Worm (Caenorhabditis elegans) whole organism, L2 larva: ENCODE results near the gene Y17D7B.10.

ENCODE experiments used
- C34F6.9 ChIP-seq: fragments of 150-350 bp; optimal IDR thresholded peaks from 2 replicates; lab custom pipeline; 2014; ENCODE audit warnings: missing biosample characterization, missing genetic modification characterization
- ZK546.5 ChIP-seq: sonication (generic microtip); optimal IDR thresholded peaks from 2 replicates; lab custom pipeline; 2017; ENCODE audit warnings: missing biosample characterization, missing genetic modification characterization
- alr-1 ChIP-seq: fragments of 150-350 bp; optimal IDR thresholded peaks from 2 replicates; lab custom pipeline; 2014; ENCODE audit warnings: missing biosample characterization, missing genetic modification characterization
- blmp-1 ChIP-seq: sonication (generic microtip); optimal IDR thresholded peaks from 2 replicates; lab custom pipeline; 2017; ENCODE audit warnings: missing genetic modification characterization, mild to moderate bottlenecking, missing compliant biosample characterization, antibody characterized with exemption, moderate library complexity; ENCODE audit not compliant: insufficient read depth
- ceh-16 ChIP-seq: fragments of 150-350 bp; optimal IDR thresholded peaks from 2 replicates; lab custom pipeline; 2014; ENCODE audit warnings: missing biosample characterization, missing genetic modification characterization
- crh-2 ChIP-seq: sonication (generic microtip); optimal IDR thresholded peaks from 2 replicates; lab custom pipeline; 2017; ENCODE audit warnings: missing biosample characterization, missing genetic modification characterization
- dmd-4 ChIP-seq: sonication (generic microtip); optimal IDR thresholded peaks from 2 replicates; lab custom pipeline; 2017; ENCODE audit warnings: missing biosample characterization, missing genetic modification characterization
- elt-3 ChIP-seq: sonication (generic microtip); optimal IDR thresholded peaks from 2 replicates; lab custom pipeline; 2017; ENCODE audit warnings: missing biosample characterization, missing genetic modification characterization
- fos-1 ChIP-seq: fragments of 150-350 bp; optimal IDR thresholded peaks from 2 replicates; lab custom pipeline; 2014; ENCODE audit warnings: missing biosample characterization, missing genetic modification characterization
- gmeb-1 ChIP-seq: fragments of 150-350 bp; optimal IDR thresholded peaks from 2 replicates; lab custom pipeline; 2014; ENCODE audit warnings: missing biosample characterization, missing genetic modification characterization
- lin-11 ChIP-seq: fragments of 150-350 bp; sonication (generic microtip); optimal IDR thresholded peaks from 2 replicates; lab custom pipeline; 2014; ENCODE audit warnings: missing biosample characterization, missing genetic modification characterization, inconsistent platforms, mixed read lengths
- lin-13 ChIP-seq: fragments of 150-350 bp; optimal IDR thresholded peaks from 2 replicates; lab custom pipeline; 2014; ENCODE audit warnings: missing biosample characterization, missing genetic modification reagents, missing genetic modification characterization
- lsy-2 ChIP-seq, 2 experiments: fragments of 150-350 bp in 1 of 2; sonication (generic microtip) in 1 of 2; optimal IDR thresholded peaks; 2 replicates each; lab custom pipeline; 2014 to 2017; ENCODE audit warnings: missing biosample characterization in 2 of 2, missing genetic modification characterization in 2 of 2
- mab-5 ChIP-seq: fragments of 150-350 bp; optimal IDR thresholded peaks from 2 replicates; lab custom pipeline; 2014; ENCODE audit warnings: missing biosample characterization, missing genetic modification characterization
- mdl-1 ChIP-seq, 2 experiments: fragments of 150-350 bp in 1 of 2; sonication (generic microtip) in 1 of 2; optimal IDR thresholded peaks; 2 replicates each; lab custom pipeline; 2017; ENCODE audit warnings: missing biosample characterization in 2 of 2, missing genetic modification characterization in 2 of 2
- nhr-10 ChIP-seq: sonication (generic microtip); optimal IDR thresholded peaks from 2 replicates; lab custom pipeline; 2017; ENCODE audit warnings: missing biosample characterization, missing genetic modification characterization
- nhr-11 ChIP-seq: fragments of 150-350 bp; optimal IDR thresholded peaks from 2 replicates; lab custom pipeline; 2014; ENCODE audit warnings: missing biosample characterization, missing genetic modification characterization
- nhr-21 ChIP-seq: fragments of 150-350 bp; optimal IDR thresholded peaks from 2 replicates; lab custom pipeline; 2014; ENCODE audit warnings: missing biosample characterization, missing genetic modification characterization
- nhr-25 ChIP-seq: fragments of 150-350 bp; sonication (generic microtip); optimal IDR thresholded peaks from 3 replicates; lab custom pipeline; 2014; ENCODE audit warnings: missing biosample characterization, missing genetic modification characterization
- nhr-6 ChIP-seq: fragments of 150-350 bp; optimal IDR thresholded peaks from 2 replicates; lab custom pipeline; 2014; ENCODE audit warnings: missing biosample characterization, missing genetic modification characterization
- peb-1 ChIP-seq: fragments of 150-350 bp; optimal IDR thresholded peaks from 2 replicates; lab custom pipeline; 2014; ENCODE audit warnings: missing biosample characterization, missing genetic modification characterization
- sem-4 ChIP-seq: fragments of 150-350 bp; optimal IDR thresholded peaks from 2 replicates; lab custom pipeline; 2014; ENCODE audit warnings: missing biosample characterization, missing genetic modification reagents, missing genetic modification characterization
- sma-3 ChIP-seq: sonication (generic microtip); optimal IDR thresholded peaks from 2 replicates; lab custom pipeline; 2016; ENCODE audit warnings: missing genetic modification reagents, missing genetic modification characterization, missing compliant biosample characterization
- sma-9 ChIP-seq, 2 experiments: fragments of 150-350 bp in 1 of 2; sonication (generic microtip) in 1 of 2; optimal IDR thresholded peaks; 2 replicates each; lab custom pipeline; 2014 to 2016; ENCODE audit warnings: missing genetic modification characterization in 2 of 2, mild to moderate bottlenecking in 1 of 2, missing biosample characterization in 1 of 2, missing compliant biosample characterization in 1 of 2, missing genetic modification reagents in 1 of 2, moderate library complexity in 1 of 2
- snpc-4 ChIP-seq: fragments of 150-350 bp; optimal IDR thresholded peaks from 2 replicates; lab custom pipeline; 2014; ENCODE audit warnings: missing biosample characterization, missing genetic modification characterization
- unc-39 ChIP-seq: fragments of 150-350 bp; optimal IDR thresholded peaks from 2 replicates; lab custom pipeline; 2014; ENCODE audit warnings: missing biosample characterization, missing genetic modification characterization
- unc-55 ChIP-seq: fragments of 150-350 bp; sonication (generic microtip); optimal IDR thresholded peaks from 3 replicates; lab custom pipeline; 2014; ENCODE audit warnings: missing biosample characterization, missing genetic modification reagents, missing genetic modification characterization
- unc-62 ChIP-seq: fragments of 150-350 bp; optimal IDR thresholded peaks from 2 replicates; lab custom pipeline; 2014; ENCODE audit warnings: missing biosample characterization, missing genetic modification reagents, missing genetic modification characterization
- ztf-11 ChIP-seq: sonication (generic microtip); optimal IDR thresholded peaks from 2 replicates; lab custom pipeline; 2017; ENCODE audit warnings: missing biosample characterization, missing genetic modification characterization
- ztf-4 ChIP-seq: fragments of 150-350 bp; optimal IDR thresholded peaks from 2 replicates; lab custom pipeline; 2014; ENCODE audit warnings: missing biosample characterization, missing genetic modification characterization

Gene Y17D7B.10

DNA sequence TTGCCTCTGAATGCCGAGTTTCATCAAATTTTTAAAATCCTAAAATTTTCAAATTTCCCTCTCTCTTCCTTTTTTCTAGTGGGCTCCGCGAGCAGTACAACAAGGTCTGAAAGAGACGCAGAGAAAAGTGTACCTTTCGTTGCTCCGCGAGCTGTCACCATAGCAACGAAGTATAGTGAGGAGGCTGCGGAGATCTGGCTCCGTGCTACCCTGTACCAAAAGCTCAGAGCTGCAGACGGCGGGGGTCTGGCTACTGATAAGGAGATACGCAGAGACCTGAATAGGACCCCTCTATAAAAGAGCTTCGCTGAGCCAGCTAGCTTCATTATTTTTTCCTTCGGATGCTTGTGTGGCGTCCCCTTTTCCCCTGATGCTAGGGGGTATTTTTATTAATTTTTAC is at the start of gene Y17D7B.10:
Gene Y17D7B.10, plus strand, starts transcription at position 243 of the 400 bp plus-strand sequence.
- TF ChIP-seq unc-62 (GFP tag; lab: Kevin White, UChicago) (no peak), ztf-11 (tag; lab: Kevin White, UChicago) (no peak), lin-11 (tag; lab: Kevin White, UChicago) (peak; percentile 32)

DNA sequence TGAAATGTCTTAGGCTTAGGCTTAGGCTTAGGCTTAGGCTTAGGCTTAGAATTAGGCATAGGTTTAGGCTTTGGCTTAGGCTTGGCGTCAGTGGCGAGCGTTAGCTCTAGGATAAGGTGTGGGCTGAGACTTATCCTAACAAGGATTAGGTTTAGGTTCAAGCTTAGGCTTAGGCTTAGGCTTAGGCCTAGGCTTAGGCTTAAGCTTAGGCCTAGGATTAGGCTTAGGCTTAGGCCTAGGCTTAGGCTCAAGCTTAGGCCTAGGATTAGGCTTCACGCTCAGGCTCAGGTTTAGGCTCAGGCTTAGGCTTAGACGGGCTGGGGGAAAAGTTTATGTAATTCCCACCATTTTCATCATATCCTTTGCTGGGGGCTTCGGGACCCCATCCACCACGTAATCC is 49.6 kb upstream of the Y17D7B.10 start:
- TF ChIP-seq ceh-16 (tag; lab: Kevin White, UChicago) (no peak), unc-55 (no peak), lsy-2 (tag; optimal IDR thresholded peaks at IDR 0.05; lab: Kevin White, UChicago) (no peak), nhr-21 (tag; lab: Kevin White, UChicago) (no peak), fos-1 (tag; lab: Kevin White, UChicago) (no peak), mab-5 (tag; lab: Kevin White, UChicago) (no peak), lin-13 (GFP tag; lab: Kevin White, UChicago) (no peak), peb-1 (no peak), blmp-1 (no peak), nhr-25 (no peak), snpc-4 (tag; lab: Kevin White, UChicago) (no peak), gmeb-1 (tag; lab: Kevin White, UChicago) (no peak), ZK546.5 (tag; lab: Kevin White, UChicago) (no peak)

DNA sequence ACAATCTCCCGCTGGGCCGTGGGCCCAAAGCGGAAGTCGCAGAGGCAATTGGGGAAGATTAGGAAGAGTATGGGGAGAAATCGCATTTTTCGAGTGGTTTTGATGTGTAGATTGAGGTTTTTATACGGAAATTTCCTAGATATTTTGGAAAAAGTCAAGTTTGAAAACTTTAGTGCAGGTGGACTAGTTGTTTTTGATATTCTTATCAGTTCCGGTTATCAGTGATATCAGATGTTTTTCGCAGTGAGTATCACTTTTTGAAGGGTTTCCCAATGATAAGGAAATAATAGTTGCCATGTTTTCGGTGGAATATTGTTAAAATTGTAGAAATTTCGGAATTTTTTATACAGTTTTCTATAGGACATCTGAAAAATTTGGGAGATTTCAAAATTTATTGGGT is 49.1 kb upstream of the Y17D7B.10 start, which contains the start of gene scl-20:
Gene scl-20, minus strand, starts transcription at position 101 of the 400 bp plus-strand sequence.
- TF ChIP-seq unc-55 (no peak), ceh-16 (tag; lab: Kevin White, UChicago) (no peak), sem-4 (tag; lab: Kevin White, UChicago) (no peak), nhr-6 (tag; lab: Kevin White, UChicago) (no peak), blmp-1 (no peak)
- TF ChIP-seq, all 48 proteins: peak for 0

ce11 chrV:18737646-18738045 is 45.9 kb upstream of the Y17D7B.10 start:
- no peak for TF ChIP-seq ztf-4 (tag; lab: Kevin White, UChicago)
- TF ChIP-seq sem-4 (tag; lab: Kevin White, UChicago), result no peak
- no peak for TF ChIP-seq elt-3 (tag; lab: Kevin White, UChicago)
- TF ChIP-seq C34F6.9 (tag; lab: Kevin White, UChicago), result no peak
- no peak for TF ChIP-seq dmd-4
- no peak for TF ChIP-seq nhr-11 (tag; lab: Kevin White, UChicago)
- TF ChIP-seq crh-2 (tag; lab: Kevin White, UChicago), result no peak
- no peak for TF ChIP-seq unc-39
- TF ChIP-seq unc-62 (GFP tag; lab: Kevin White, UChicago), result no peak

DNA sequence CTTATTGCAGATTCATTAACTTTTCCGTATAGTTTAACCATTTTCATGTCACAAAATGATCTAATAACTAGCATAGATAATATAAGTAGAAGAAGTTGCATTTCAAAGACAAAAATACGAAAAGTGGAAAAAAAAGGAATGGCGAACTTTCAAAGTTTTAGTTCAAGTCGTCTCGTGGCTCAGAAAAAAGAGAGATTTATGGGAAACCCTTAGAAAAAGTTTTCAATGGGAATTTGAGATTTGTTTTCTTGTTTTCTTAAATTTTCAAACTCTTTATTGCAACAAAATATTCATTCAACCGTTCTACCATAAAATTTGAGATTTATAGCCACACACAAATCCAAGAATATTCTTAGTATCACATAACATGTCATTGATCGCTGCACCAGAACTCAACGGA is 41.4 kb upstream of the Y17D7B.10 start, which contains the start of gene clec-250:
Gene clec-250, minus strand, starts transcription at position 101 of the 400 bp plus-strand sequence.
- TF ChIP-seq unc-62 (GFP tag; lab: Kevin White, UChicago) (no peak), lsy-2 (tag; optimal IDR thresholded peaks at IDR 0.05; lab: Kevin White, UChicago) (no peak), ztf-11 (tag; lab: Kevin White, UChicago) (no peak), sem-4 (tag; lab: Kevin White, UChicago) (no peak), sma-3 (GFP tag; lab: Kevin White, UChicago) (no peak), unc-55 (no peak), mdl-1 (tag; optimal IDR thresholded peaks at IDR 0.05; lab: Kevin White, UChicago) (no peak), nhr-21 (tag; lab: Kevin White, UChicago) (no peak), snpc-4 (tag; lab: Kevin White, UChicago) (no peak)

- no peak for TF ChIP-seq alr-1 (tag; lab: Kevin White, UChicago)
- TF ChIP-seq sma-3 (GFP tag; lab: Kevin White, UChicago), result no peak
- TF ChIP-seq nhr-21 (tag; lab: Kevin White, UChicago), result no peak
- no peak for TF ChIP-seq nhr-10
- no peak for TF ChIP-seq sma-9 (GFP tag; optimal IDR thresholded peaks at IDR 0.05; lab: Kevin White, UChicago)
- TF ChIP-seq sma-9 (tag; optimal IDR thresholded peaks at IDR 0.05; lab: Kevin White, UChicago), result no peak
Measured at ce11 chrV:18746937-18747660, 36.4 kb upstream of the Y17D7B.10 start, which contains the start of gene clec-251. clec-251 (minus strand) TSS chrV:18746987.
